Worm (Caenorhabditis elegans): ENCODE results near the gene T02B11.4.
"Not testable (repeated sequence)": the region's sequence is repeated elsewhere in the genome, so short reads cannot be mapped to it uniquely, and the experiment has no call there.

The T02B11.4 gene

DNA sequence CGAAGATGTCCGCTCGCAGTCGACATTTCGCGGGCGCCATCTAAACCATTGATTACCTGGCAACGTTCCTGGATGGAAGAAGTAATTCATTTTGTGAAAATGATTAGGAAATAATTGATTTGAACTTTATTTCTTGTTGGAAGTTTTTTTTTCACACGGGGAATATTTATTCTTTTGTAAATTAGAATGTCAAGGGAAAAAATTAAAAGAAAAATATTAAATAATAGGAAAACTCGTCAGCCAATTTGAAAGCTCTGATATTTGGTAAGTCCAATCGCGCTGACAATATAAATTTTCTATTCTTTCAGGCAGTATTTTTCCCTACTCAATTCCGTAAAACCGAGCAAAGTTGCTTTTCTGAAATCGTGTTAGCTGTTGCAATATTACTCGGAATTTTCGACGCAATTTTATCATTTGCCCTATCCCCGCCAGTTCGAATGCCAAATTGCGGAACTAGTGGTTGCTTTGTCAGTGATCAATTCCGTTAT, 31.9 kb downstream of the T02B11.4 start, which contains the start of the genes K09C6.7 and K09C6.10:
Gene K09C6.7, minus strand, starts transcription at position 101 of the 488 bp plus-strand sequence.
Gene K09C6.10, plus strand, starts transcription at position 438 of the 488 bp plus-strand sequence.
- TF ChIP-seq nhr-25 (tag; optimal IDR thresholded peaks at IDR 0.05; ENCODE audit: borderline replicate concordance, insufficient read depth); pha-4 (GFP tag; IDR thresholded peaks at IDR 0.05); pha-4 (tag; optimal IDR thresholded peaks at IDR 0.05); Y105C5A.15 (GFP tag; IDR thresholded peaks at IDR 0.05): not testable (repeated sequence)

DNA sequence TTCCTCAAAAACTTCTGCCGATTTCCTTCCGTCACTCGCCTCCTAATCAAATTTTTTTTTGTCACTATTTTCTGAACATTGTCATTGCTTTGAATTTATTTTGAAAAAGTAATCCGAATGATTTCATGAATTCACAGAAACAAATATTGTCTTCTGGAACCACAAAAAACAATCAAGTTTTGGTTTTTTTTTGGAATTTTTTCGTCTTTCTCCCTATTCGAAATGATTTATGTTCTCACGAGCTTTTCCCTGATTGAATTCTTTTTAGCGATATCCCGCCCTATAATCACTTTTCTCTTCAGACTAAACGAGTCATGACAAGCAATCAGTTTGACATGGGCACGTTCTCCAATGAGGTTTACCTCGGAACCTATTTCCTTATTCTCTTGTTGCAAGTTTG, 37.6 kb downstream of the T02B11.4 start, which contains the start of gene F41H8.1:
Gene F41H8.1, plus strand, starts transcription at position 301 of the 400 bp plus-strand sequence.
- no peak for TF ChIP-seq nhr-10 (tag; optimal IDR thresholded peaks at IDR 0.05)
- TF ChIP-seq R02D3.7 (tag; optimal IDR thresholded peaks at IDR 0.05) = no peak
- TF ChIP-seq ztf-7 (tag; optimal IDR thresholded peaks at IDR 0.05) = no peak
- no peak for TF ChIP-seq nhr-77 (tag; optimal IDR thresholded peaks at IDR 0.05)
- TF ChIP-seq ama-1 (optimal IDR thresholded peaks at IDR 0.05) = no peak
- no peak for TF ChIP-seq F37D6.2 (tag; optimal IDR thresholded peaks at IDR 0.05)
- TF ChIP-seq nhr-41 (GFP tag; IDR thresholded peaks at IDR 0.05) = no peak
- no peak for TF ChIP-seq duxl-1 (tag; optimal IDR thresholded peaks at IDR 0.05; ENCODE audit: poor library complexity)
- TF ChIP-seq set-16 (GFP tag; IDR thresholded peaks at IDR 0.05) = no peak

DNA sequence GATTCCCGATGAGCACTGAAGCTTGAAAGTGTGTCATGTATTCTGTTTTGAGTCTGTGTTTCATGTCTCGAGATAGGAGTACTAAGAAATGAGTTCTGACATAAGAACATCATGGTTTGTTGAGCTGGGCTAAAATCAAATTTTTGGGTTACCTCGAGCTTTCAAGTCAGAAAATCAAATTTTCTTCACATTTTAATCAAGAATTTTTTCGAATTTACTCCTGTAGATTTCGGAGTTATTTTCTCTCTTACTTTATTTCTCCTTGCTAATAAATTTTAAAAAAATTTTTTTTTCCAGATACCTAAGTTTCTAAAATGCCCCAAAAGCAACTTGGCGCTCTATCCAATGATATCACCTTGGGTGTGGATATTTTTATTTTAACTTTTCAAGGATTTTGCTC, 44.8 kb downstream of the T02B11.4 start, which contains the start of gene F41H8.2:
Gene F41H8.2, plus strand, starts transcription at position 301 of the 400 bp plus-strand sequence.
- no peak for TF ChIP-seq nhr-102 (tag; optimal IDR thresholded peaks at IDR 0.05)
- no peak for TF ChIP-seq ceh-44 (GFP tag; IDR thresholded peaks at IDR 0.05)
- no peak for TF ChIP-seq nhr-6 (tag; optimal IDR thresholded peaks at IDR 0.05)

DNA sequence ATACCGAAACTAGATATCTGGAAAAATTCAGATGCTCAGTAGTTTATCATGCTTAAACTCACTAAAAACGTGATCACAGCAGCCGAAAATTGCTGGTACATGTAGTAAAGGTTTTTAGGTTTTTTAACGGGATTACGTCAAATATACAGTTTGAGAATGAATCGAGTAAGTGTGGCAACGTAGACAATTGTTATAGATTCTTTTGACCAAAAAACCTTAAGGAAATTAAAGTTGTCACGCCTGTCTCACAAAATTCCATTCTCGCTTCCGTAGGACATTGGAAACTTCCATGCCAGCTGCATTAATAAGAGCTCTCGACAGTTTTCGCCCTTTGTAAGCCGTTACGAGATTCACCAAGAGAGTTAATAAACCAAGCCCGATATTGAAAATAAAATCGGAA, 48.0 kb downstream of the T02B11.4 start, which contains the start of gene srx-31:
Gene srx-31, minus strand, starts transcription at position 101 of the 400 bp plus-strand sequence.
- not testable (repeated sequence) for TF ChIP-seq spr-3, Y5F2A.4, mxl-3 (GFP tag; optimal IDR thresholded peaks at IDR 0.05)

ce11 chrV:820629-821028, 50.3 kb downstream of the T02B11.4 start, which contains the start of gene srx-32:
Gene srx-32, minus strand, starts transcription at chrV:820729.
- TF ChIP-seq unc-62 (GFP tag; optimal IDR thresholded peaks at IDR 0.05 in 1 of 2) = peak in 1 of 2 experiments; percentile 30
- TF ChIP-seq unc-62 (tag; optimal IDR thresholded peaks at IDR 0.05) = not testable (repeated sequence)

All from whole organism, L4 larva.